Worm (Caenorhabditis elegans): ENCODE results near the gene eif-3.B.

The eif-3.B gene

DNA sequence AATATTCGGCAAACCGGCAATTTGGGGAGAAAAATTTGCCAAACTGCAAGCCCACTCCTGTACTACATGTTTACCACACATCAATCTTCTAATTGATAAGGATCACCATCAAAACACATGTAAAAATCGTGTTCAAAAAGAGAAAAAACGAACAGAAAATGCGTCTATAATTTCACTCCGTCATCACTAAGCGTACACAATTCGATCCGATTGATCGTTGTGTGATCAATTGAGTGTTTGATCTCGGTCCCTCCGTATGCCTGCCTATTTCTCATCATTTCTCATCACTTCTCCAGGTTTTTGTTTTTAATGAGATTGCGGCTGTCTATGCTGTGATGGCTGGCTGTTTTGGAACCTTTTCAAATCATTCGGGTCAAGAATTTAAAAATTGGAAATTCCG, 30.2 kb downstream of the eif-3.B start:
- TF ChIP-seq unc-62 (GFP tag; optimal IDR thresholded peaks at IDR 0.05): no peak

DNA sequence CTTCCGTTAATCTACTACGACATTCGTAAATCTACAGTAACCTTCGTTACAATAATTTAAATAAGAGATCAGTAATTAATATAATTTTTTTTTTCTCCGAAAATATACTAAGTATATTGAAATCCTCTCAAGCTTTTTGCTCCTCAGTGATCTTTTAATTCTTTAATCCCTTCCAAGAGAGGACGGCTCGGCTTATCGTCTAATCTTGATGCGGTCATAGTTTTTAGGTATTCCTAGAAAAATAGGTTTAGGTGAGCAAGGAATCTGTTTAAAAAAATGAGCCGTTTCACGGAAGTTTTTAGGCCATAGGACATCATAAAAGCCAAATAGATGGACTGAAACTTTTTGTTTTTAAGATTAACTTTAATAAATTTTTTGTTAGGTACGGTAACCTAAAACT, 36.9 kb downstream of the eif-3.B start:
- no peak for TF ChIP-seq unc-62 (GFP tag; optimal IDR thresholded peaks at IDR 0.05)

DNA sequence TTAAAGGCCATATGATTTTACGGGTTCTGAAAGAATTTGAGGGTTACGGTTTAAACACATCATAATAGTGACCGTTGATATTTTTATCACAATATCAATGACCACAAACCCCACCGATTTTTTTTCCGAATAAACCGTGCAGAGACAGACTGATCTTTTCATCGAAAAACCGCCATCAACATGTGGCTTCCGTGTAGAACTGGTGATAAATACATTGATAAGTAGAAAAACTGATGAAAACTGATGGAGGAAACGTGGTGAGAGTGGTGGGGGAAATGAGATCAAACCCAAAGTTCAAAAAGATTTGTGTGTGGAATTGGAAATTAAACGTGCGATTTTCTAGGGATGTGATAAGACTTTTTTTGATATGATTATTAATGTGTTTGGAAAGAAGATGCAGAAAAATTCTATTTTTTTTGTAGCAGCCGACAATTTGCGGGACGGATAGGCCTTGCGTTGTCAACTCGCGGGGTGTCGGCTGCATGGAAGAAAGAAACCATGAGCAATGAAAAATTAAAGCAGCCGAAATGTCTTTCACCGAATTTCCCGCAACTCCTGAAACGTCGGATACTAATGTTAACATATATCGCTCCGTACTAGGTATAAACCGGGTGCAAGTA, 43.5 kb downstream of the eif-3.B start:
- no peak for TF ChIP-seq unc-62 (GFP tag; optimal IDR thresholded peaks at IDR 0.05)

DNA sequence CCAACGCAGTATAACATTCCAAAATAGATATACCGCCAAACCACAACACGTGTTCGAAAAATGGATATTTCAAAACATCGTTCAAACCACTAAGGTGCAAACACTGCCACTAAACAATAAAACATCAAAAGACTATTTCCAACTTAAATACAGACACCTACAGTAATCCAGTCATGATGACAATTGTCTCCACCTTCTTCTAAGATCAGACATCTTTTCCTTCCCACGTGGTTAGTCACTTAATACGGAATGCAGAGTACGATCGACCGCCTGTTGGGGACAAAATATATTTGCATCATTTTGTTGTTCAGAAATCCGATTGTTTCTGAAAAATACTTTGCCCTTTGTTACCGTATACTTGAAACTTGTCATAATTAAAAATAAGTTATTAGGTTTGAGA, 46.0 kb downstream of the eif-3.B start:
- TF ChIP-seq unc-62 (GFP tag; optimal IDR thresholded peaks at IDR 0.05): no peak

DNA sequence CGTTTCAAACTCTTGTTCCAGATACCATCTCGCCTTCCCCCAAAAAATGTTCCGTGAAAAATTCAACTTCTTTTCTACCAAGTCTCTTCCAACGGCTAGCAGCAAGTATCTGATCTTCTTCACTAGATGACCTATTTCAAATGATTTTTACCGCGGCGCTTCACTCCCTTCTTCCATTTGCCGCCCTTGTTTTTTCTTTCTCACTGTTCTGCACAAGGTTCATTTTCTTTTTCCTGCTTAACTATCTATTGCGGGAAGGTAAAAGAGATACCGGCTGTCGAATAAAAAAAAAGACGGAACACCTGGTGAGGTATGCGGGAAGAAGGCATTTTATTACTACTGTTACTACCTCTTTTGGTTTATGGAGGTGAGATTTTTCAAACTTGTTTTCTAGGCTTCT, 47.8 kb downstream of the eif-3.B start, which contains the start of gene cdh-7:
Gene cdh-7, plus strand, starts transcription at position 214 of the 400 bp plus-strand sequence.
- no peak for TF ChIP-seq unc-62 (GFP tag; optimal IDR thresholded peaks at IDR 0.05)

DNA sequence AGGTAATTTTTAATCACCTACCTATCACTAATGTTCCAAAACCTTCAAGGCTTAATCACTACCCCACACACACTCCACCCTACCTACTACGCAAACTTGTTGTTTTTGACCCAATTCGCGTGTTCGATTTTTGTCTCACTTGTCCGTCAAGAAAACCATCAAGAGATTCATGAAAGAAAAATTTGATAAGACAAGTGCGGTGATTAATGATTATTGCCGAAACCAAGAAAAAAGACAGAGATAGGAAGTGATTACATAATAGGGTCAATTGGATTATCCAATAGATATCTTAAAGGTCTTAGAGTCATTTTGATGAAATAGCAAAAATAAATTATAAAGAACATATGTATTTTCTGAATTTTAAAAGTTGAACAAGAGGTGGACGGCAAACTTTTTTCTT, 49.0 kb downstream of the eif-3.B start:
- TF ChIP-seq unc-62 (GFP tag; optimal IDR thresholded peaks at IDR 0.05): no peak

Data from whole organism, dauer.